Worm (Caenorhabditis elegans) whole organism, L4/young adult: Measurements from ENCODE around the gene mom-1.

Experiments
- W03F9.2 ChIP-seq: fragments of 150-350 bp; optimal IDR thresholded peaks from 2 replicates; lab custom pipeline; 2014; ENCODE audit warnings: missing biosample characterization, missing genetic modification characterization
- dao-5 ChIP-seq: sonication (generic microtip); optimal IDR thresholded peaks from 2 replicates; lab custom pipeline; 2016; ENCODE audit warnings: missing genotype, missing genetic modification characterization, moderate library complexity, missing compliant biosample characterization
- him-1 ChIP-seq: sonication (generic microtip); optimal IDR thresholded peaks from 2 replicates; lab custom pipeline; 2016; ENCODE audit warnings: missing genotype, missing genetic modification reagents, missing genetic modification characterization, missing compliant biosample characterization

DNA sequence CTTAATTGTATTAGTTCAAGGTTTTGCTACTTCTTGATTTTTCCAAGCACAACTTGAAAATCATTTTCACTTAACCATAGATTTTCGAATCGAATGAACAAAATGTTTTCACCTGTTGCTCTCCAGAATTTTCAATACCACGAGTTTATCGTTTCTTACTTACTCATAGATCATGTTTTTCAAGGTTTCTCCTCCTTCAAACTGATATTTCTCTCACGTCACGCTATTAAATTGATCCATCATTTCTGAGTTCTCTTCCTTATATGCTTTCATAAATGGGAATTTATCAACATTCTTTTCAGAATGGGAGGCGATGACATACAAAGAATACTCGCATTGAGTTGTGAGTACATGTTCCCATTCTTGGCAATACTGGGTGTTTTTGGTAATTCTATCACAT is 18.5 kb downstream of the mom-1 start, which contains the start of gene npr-38:
- TF ChIP-seq dao-5 (tag; lab: Kevin White, UChicago) (no peak), him-1 (tag; lab: Kevin White, UChicago) (no peak), W03F9.2 (tag; lab: Kevin White, UChicago) (no peak)
